Fruit fly (Drosophila melanogaster) whole organism, embryonic: ENCODE measurements around the gene CG9733.

Source experiments
- Blimp-1 ChIP-seq: fragments of 200-800 bp; sonication (Bioruptor generic); optimal IDR thresholded peaks from 3 replicates; lab custom pipeline; 2018; ENCODE audit warnings: missing biosample characterization, missing genetic modification characterization, mild to moderate bottlenecking, moderate library complexity, missing genetic modification reagents
- CG10321 ChIP-seq: fragments of 200-800 bp; sonication (Bioruptor generic); IDR thresholded peaks from 2 replicates; pipeline ENCODE4 v1.3.6; 2022; ENCODE audit warnings: missing biosample characterization, missing genetic modification characterization
- CG12219 ChIP-seq: fragments of 200-800 bp; sonication (Bioruptor generic); optimal IDR thresholded peaks from 3 replicates; lab custom pipeline; 2018; ENCODE audit warnings: missing biosample characterization, mild to moderate bottlenecking, missing genetic modification characterization
- CG1233 ChIP-seq: fragments of 200-800 bp; sonication (Bioruptor generic); optimal IDR thresholded peaks from 4 replicates; lab custom pipeline; 2018; ENCODE audit warnings: missing biosample characterization, mild to moderate bottlenecking, missing genetic modification characterization
- CG14860 ChIP-seq: fragments of 200-800 bp; sonication (Bioruptor generic); IDR thresholded peaks from 3 replicates; pipeline ENCODE4 v1.3.6; 2022; ENCODE audit warnings: missing biosample characterization, missing genetic modification characterization; ENCODE audit not compliant: partially characterized antibody
- CG15011 ChIP-seq: fragments of 200-800 bp; sonication (Bioruptor generic); optimal IDR thresholded peaks from 3 replicates; lab custom pipeline; 2018; ENCODE audit warnings: missing biosample characterization, mild to moderate bottlenecking, missing genetic modification characterization
- CG15479 ChIP-seq: fragments of 200-800 bp; sonication (Bioruptor generic); optimal IDR thresholded peaks from 3 replicates; lab custom pipeline; 2019; ENCODE audit warnings: missing biosample characterization, mild to moderate bottlenecking, missing genetic modification characterization, moderate library complexity
- CG1603 ChIP-seq: fragments of 200-800 bp; sonication (Bioruptor generic); optimal IDR thresholded peaks from 2 replicates; lab custom pipeline; 2019; ENCODE audit warnings: missing biosample characterization, mild to moderate bottlenecking, missing genetic modification characterization, moderate library complexity
- CG2712 ChIP-seq: fragments of 200-800 bp; optimal IDR thresholded peaks from 3 replicates; lab custom pipeline; 2019; ENCODE audit warnings: missing biosample characterization, mild to moderate bottlenecking, missing genetic modification characterization, moderate library complexity
- CG31441 ChIP-seq: fragments of 200-800 bp; sonication (Bioruptor generic); IDR thresholded peaks from 2 replicates; pipeline ENCODE4 v1.3.6; 2022; ENCODE audit warnings: missing biosample characterization, missing genetic modification characterization
- CG3847 ChIP-seq: fragments of 200-800 bp; sonication (Bioruptor generic); IDR thresholded peaks from 2 replicates; pipeline ENCODE4 v1.3.6; 2022; ENCODE audit warnings: missing biosample characterization, missing genetic modification characterization
- D19B ChIP-seq: fragments of 200-800 bp; sonication (Bioruptor generic); optimal IDR thresholded peaks from 2 replicates; lab custom pipeline; 2017; ENCODE audit warnings: missing biosample characterization, mild to moderate bottlenecking, missing genetic modification characterization
- Dad ChIP-seq: fragments of 200-800 bp; sonication (Bioruptor generic); optimal IDR thresholded peaks from 3 replicates; lab custom pipeline; 2016; ENCODE audit warnings: missing biosample characterization, missing genetic modification characterization
- Dll ChIP-seq: fragments of 200-800 bp; sonication (Bioruptor generic); IDR thresholded peaks from 4 replicates; pipeline ENCODE4 v1.3.6; 2022; ENCODE audit warnings: missing biosample characterization, missing genetic modification characterization; ENCODE audit not compliant: partially characterized antibody
- Dref ChIP-seq: fragments of 200-800 bp; sonication (Bioruptor generic); IDR thresholded peaks from 2 replicates; pipeline ENCODE4 v1.3.6; 2022; ENCODE audit warnings: missing biosample characterization, missing genetic modification characterization
- Drgx ChIP-seq: fragments of 200-800 bp; sonication (Bioruptor generic); IDR thresholded peaks from 2 replicates; pipeline ENCODE4 v1.3.6; 2022; ENCODE audit warnings: missing biosample characterization, missing genetic modification characterization
- HLHmδ ChIP-seq: fragments of 200-800 bp; sonication (Bioruptor generic); optimal IDR thresholded peaks from 2 replicates; lab custom pipeline; 2018; ENCODE audit warnings: missing biosample characterization, mild to moderate bottlenecking, missing genetic modification characterization, moderate library complexity
- Med ChIP-seq: fragments of 200-800 bp; sonication (Bioruptor generic); peaks from one replicate; lab custom pipeline; 2016; ENCODE audit warnings: missing biosample characterization, missing genetic modification characterization, mild to moderate bottlenecking, inconsistent platforms, moderate library complexity
- Nf-YB ChIP-seq: fragments of 200-800 bp; sonication (Bioruptor generic); optimal IDR thresholded peaks from 3 replicates; lab custom pipeline; 2019; ENCODE audit warnings: missing biosample characterization, mild to moderate bottlenecking, missing genetic modification characterization, moderate library complexity
- PHDP ChIP-seq: fragments of 200-800 bp; sonication (Bioruptor generic); optimal IDR thresholded peaks from 3 replicates; lab custom pipeline; 2018; ENCODE audit warnings: missing biosample characterization, mild to moderate bottlenecking, missing genetic modification characterization, moderate library complexity
- Sox102F ChIP-seq: fragments of 200-800 bp; sonication (Bioruptor generic); optimal IDR thresholded peaks from 2 replicates; lab custom pipeline; 2018; ENCODE audit warnings: missing biosample characterization, mild to moderate bottlenecking, missing genetic modification characterization, moderate library complexity
- Taf1 ChIP-seq: fragments of 200-800 bp; sonication (Bioruptor generic); IDR thresholded peaks from 2 replicates; pipeline ENCODE4 v1.3.6; 2022; ENCODE audit warnings: missing biosample characterization, missing genetic modification characterization
- Xrp1 ChIP-seq: fragments of 200-800 bp; sonication (Bioruptor generic); IDR thresholded peaks from 2 replicates; pipeline ENCODE4 v1.3.6; 2022; ENCODE audit warnings: missing biosample characterization, missing genetic modification characterization
- ap ChIP-seq: fragments of 200-800 bp; sonication (Bioruptor generic); IDR thresholded peaks from 2 replicates; pipeline ENCODE4 v1.3.6; 2022; ENCODE audit warnings: missing biosample characterization, missing genetic modification characterization
- bsh ChIP-seq, 2 experiments: fragments of 200-800 bp; sonication (Bioruptor generic); optimal IDR thresholded peaks; 2 replicates each; lab custom pipeline; 2017 to 2018; ENCODE audit warnings: mild to moderate bottlenecking in 2 of 2, missing biosample characterization in 2 of 2, missing genetic modification characterization in 2 of 2, moderate library complexity in 1 of 2
- corto ChIP-seq: fragments of 200-800 bp; sonication (Bioruptor generic); optimal IDR thresholded peaks from 2 replicates; lab custom pipeline; 2016; ENCODE audit warnings: missing biosample characterization, mild to moderate bottlenecking, missing genetic modification characterization, moderate library complexity
- dmrt99B ChIP-seq: fragments of 200-800 bp; sonication (Bioruptor generic); optimal IDR thresholded peaks from 2 replicates; lab custom pipeline; 2018; ENCODE audit warnings: missing biosample characterization, mild to moderate bottlenecking, missing genetic modification characterization, moderate library complexity
- en ChIP-seq: fragments of 200-800 bp; sonication (Bioruptor generic); optimal IDR thresholded peaks from 2 replicates; lab custom pipeline; 2016; ENCODE audit warnings: missing biosample characterization, missing genetic modification characterization
- gem ChIP-seq: fragments of 200-800 bp; sonication (Bioruptor generic); optimal IDR thresholded peaks from 2 replicates; lab custom pipeline; 2019; ENCODE audit warnings: missing biosample characterization, mild to moderate bottlenecking, missing genetic modification characterization, moderate library complexity
- gsb ChIP-seq: fragments of 200-800 bp; sonication (Bioruptor generic); IDR thresholded peaks from 2 replicates; pipeline ENCODE4 v1.3.6; 2022; ENCODE audit warnings: missing biosample characterization, missing genetic modification characterization
- inv ChIP-seq: fragments of 200-800 bp; sonication (Bioruptor generic); IDR thresholded peaks from 2 replicates; pipeline ENCODE4 v1.3.6; 2022; ENCODE audit warnings: missing biosample characterization, missing genetic modification characterization; ENCODE audit not compliant: partially characterized antibody
- jumu ChIP-seq: fragments of 200-800 bp; sonication (Bioruptor generic); optimal IDR thresholded peaks from 3 replicates; lab custom pipeline; 2016; ENCODE audit warnings: missing biosample characterization, missing genetic modification characterization
- lbe ChIP-seq: fragments of 200-800 bp; sonication (Bioruptor generic); optimal IDR thresholded peaks from 2 replicates; lab custom pipeline; 2016; ENCODE audit warnings: missing biosample characterization, mild to moderate bottlenecking, missing genetic modification characterization
- nom ChIP-seq: fragments of 200-800 bp; sonication (Bioruptor generic); optimal IDR thresholded peaks from 2 replicates; lab custom pipeline; 2017; ENCODE audit warnings: missing biosample characterization, missing genetic modification characterization, mild to moderate bottlenecking, moderate library complexity, missing genetic modification reagents
- otp ChIP-seq: fragments of 200-800 bp; sonication (Bioruptor generic); IDR thresholded peaks from 3 replicates; pipeline ENCODE4, ENCODE4 v1.3.6; 2022; ENCODE audit warnings: missing biosample characterization, missing genetic modification characterization
- sens ChIP-seq: fragments of 200-800 bp; sonication (Bioruptor generic); peaks from one replicate; lab custom pipeline; 2016; ENCODE audit warnings: missing biosample characterization, missing genetic modification characterization
- sens-2 ChIP-seq: fragments of 200-800 bp; sonication (Bioruptor generic); IDR thresholded peaks from 2 replicates; pipeline ENCODE4 v1.3.6; 2022; ENCODE audit warnings: missing biosample characterization, missing genetic modification characterization
- slp2 ChIP-seq: fragments of 200-800 bp; sonication (Bioruptor generic); optimal IDR thresholded peaks from 2 replicates; lab custom pipeline; 2016; ENCODE audit warnings: missing biosample characterization, missing genetic modification characterization
- so ChIP-seq: fragments of 200-800 bp; sonication (Bioruptor generic); IDR thresholded peaks from 3 replicates; pipeline ENCODE4 v1.3.6; 2022; ENCODE audit warnings: missing biosample characterization, missing genetic modification characterization
- tna ChIP-seq: fragments of 200-800 bp; sonication (Bioruptor generic); IDR thresholded peaks from 2 replicates; pipeline ENCODE4 v1.3.6; 2022; ENCODE audit warnings: missing biosample characterization, missing genetic modification characterization; ENCODE audit not compliant: partially characterized antibody

Gene CG9733

DNA sequence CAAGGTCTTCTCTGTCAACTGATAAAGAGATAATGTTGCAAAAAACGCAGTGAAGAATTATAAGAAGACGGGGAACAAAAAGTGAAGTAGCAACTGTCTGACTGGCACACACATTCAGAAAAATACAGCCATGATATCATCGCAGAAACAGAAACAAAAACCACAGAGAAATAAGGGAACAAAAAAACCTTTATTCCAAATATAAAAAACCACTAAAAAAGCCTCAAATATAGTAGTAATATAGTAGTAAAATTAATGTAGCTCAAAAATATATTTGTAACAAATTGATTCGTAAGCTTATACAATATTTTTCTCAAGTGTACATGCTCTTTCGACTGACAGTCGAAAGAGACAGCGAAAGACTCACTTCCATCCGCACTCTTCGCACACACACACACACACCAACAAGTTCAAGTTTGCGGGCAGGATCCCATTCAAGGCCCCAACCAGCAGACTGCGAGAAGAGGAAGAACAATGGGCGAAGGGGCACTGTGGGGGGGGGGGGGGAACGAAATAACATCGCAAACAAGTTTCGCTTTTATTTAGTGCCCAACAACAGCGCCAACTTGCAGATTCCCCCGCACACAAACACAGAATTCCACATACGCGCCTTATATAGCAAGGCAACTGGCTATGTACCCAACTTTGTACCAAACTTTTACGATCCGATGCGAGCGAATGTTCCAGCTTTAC is 11.9 kb upstream of the CG9733 start (continued):
- TF ChIP-seq CG3847 (no peak), Dll (GFP tag; lab: Robert Waterston, UW) (no peak), D19B (GFP tag; lab: Kevin White, UChicago) (no peak), jumu (no peak), corto (GFP tag; lab: Kevin White, UChicago) (peak; percentile 72), CG14860 (no peak), Taf1 (no peak), PHDP (tag; lab: Kevin White, UChicago) (no peak), tna (GFP tag; lab: Robert Waterston, UW) (no peak), Dad (GFP tag; lab: Kevin White, UChicago) (no peak), Dref (GFP tag; lab: Robert Waterston, UW) (no peak), inv (no peak), CG15011 (GFP tag; lab: Kevin White, UChicago) (no peak), CG15479 (no peak), bsh (GFP tag; optimal IDR thresholded peaks at IDR 0.05; lab: Kevin White, UChicago) (peak in 1 of 2 experiments; percentile 57), otp (GFP tag; lab: Robert Waterston, UW) (no peak), HLHmδ (no peak), gsb (GFP tag; lab: Robert Waterston, UW) (no peak), CG2712 (tag; lab: Kevin White, UChicago) (no peak)

DNA sequence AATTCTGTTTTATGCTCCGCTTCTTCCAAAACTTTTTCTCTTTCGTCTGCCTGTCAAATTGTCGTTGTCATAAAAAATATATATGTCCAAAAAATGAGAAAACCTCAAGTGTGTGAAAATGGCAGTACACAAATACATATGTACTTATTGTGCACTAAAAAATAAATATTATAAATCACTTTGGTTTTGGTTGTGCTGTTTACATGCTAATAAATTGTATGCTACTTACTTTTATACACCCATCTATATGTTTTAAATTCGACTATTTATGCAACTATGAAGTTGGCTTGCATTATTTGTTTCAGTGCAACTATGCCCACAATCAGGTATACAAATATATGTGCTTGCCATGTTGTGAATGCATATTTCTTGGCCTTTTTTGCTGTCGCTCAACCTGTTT is 11.1 kb upstream of the CG9733 start:
- no peak for TF ChIP-seq CG1233
- TF ChIP-seq Med: peak; percentile 34
- no peak for TF ChIP-seq so (GFP tag; lab: Robert Waterston, UW)
- TF ChIP-seq sens (GFP tag; lab: Kevin White, UChicago): peak; percentile 42
- peak; percentile 62 for TF ChIP-seq corto (GFP tag; lab: Kevin White, UChicago)
- no peak for TF ChIP-seq Nf-YB (GFP tag; lab: Kevin White, UChicago)
- no peak for TF ChIP-seq CG12219 (GFP tag; lab: Kevin White, UChicago)
- TF ChIP-seq CG10321 (GFP tag; lab: Robert Waterston, UW): no peak
- peak; percentile 30 for TF ChIP-seq gem (tag; lab: Kevin White, UChicago)
- TF ChIP-seq sens-2 (GFP tag; lab: Robert Waterston, UW): no peak
- 0 out of 2 replicates have a peak, but pooled peaks have one; percentile 24 for TF ChIP-seq CG31441 (GFP tag; lab: Robert Waterston, UW)
- TF ChIP-seq ap: 0 out of 2 replicates have a peak, but pooled peaks have one; percentile 4
- peak; percentile 6 for TF ChIP-seq Blimp-1 (GFP tag; lab: Kevin White, UChicago)
- no peak for TF ChIP-seq slp2 (GFP tag; lab: Kevin White, UChicago)
- no peak for TF ChIP-seq en
- peak; percentile 93 for TF ChIP-seq lbe (GFP tag; lab: Kevin White, UChicago)
- peak; percentile 24; the same call in 1 of the 2 replicates for TF ChIP-seq Xrp1
- TF ChIP-seq dmrt99B (tag; lab: Kevin White, UChicago): peak; percentile 9
- TF ChIP-seq Sox102F (GFP tag; lab: Kevin White, UChicago): peak; percentile 28
- peak; percentile 13 for TF ChIP-seq CG1603 (tag; lab: Kevin White, UChicago)
- TF ChIP-seq nom (GFP tag; lab: Kevin White, UChicago): peak; percentile 40
- TF ChIP-seq Drgx (GFP tag; lab: Robert Waterston, UW): peak; percentile 28; the same call in 1 of the 2 replicates
- TF ChIP-seq bsh (GFP tag; optimal IDR thresholded peaks at IDR 0.05; lab: Kevin White, UChicago): peak in 1 of 2 experiments; percentile 20
